Worm (Caenorhabditis elegans): Measurements from ENCODE around the gene F28C1.3.

- TF ChIP-seq ZK546.5 (tag; optimal IDR thresholded peaks at IDR 0.05) = no peak
- TF ChIP-seq lin-15B (tag; optimal IDR thresholded peaks at IDR 0.05) = no peak
- TF ChIP-seq eor-1 (tag; optimal IDR thresholded peaks at IDR 0.05) = no peak
- TF ChIP-seq egl-27 (tag; optimal IDR thresholded peaks at IDR 0.05) = no peak
- peak; percentile 33 for TF ChIP-seq pha-4 (tag; optimal IDR thresholded peaks at IDR 0.05)
- TF ChIP-seq ztf-4 (tag; optimal IDR thresholded peaks at IDR 0.05) = no peak
- TF ChIP-seq mml-1 (tag; optimal IDR thresholded peaks at IDR 0.05) = no peak
- no peak for TF ChIP-seq ztf-11 (tag; optimal IDR thresholded peaks at IDR 0.05)
- TF ChIP-seq elt-2 (tag; optimal IDR thresholded peaks at IDR 0.05) = no peak
- no peak for TF ChIP-seq nhr-12 (tag; optimal IDR thresholded peaks at IDR 0.05)
- no peak for TF ChIP-seq nhr-77 (tag; optimal IDR thresholded peaks at IDR 0.05)
- TF ChIP-seq ceh-82 (tag; optimal IDR thresholded peaks at IDR 0.05) = no peak
These were observed 18.0 kb upstream of the F28C1.3 start, which contains the start of gene F28C1.1 for ce11 chrV:12450441-12450840.
